Worm (Caenorhabditis elegans) whole organism, young adult: ENCODE results near the gene ZK682.7.

Experiments used
- F23B12.7 ChIP-seq: sonication (generic microtip); optimal IDR thresholded peaks from 2 replicates; lab custom pipeline; 2017; ENCODE audit warnings: missing genetic modification characterization, mild to moderate bottlenecking, missing compliant biosample characterization, antibody characterized with exemption, moderate library complexity; ENCODE audit not compliant: insufficient read depth
- F37B4.10 ChIP-seq: fragments of 200-800 bp; sonication (Bioruptor generic); IDR thresholded peaks from 2 replicates; pipeline ENCODE4 v1.3.6; 2022; ENCODE audit warnings: missing genetic modification characterization, missing compliant biosample characterization
- F39B2.1 ChIP-seq: fragments of 200-800 bp; sonication (Bioruptor generic); IDR thresholded peaks from 2 replicates; pipeline ENCODE4 v1.3.6; 2022; ENCODE audit warnings: missing genetic modification reagents, missing genetic modification characterization, missing compliant biosample characterization
- K11D2.4 ChIP-seq: fragments of 200-800 bp; sonication (Bioruptor generic); IDR thresholded peaks from 2 replicates; pipeline ENCODE4 v1.3.6; 2022; ENCODE audit warnings: missing genetic modification reagents, missing genetic modification characterization, missing compliant biosample characterization
- ama-1 ChIP-seq, 3 experiments: fragments of 150-350 bp in 1 of 3; sonication (generic microtip) in 2 of 3; optimal IDR thresholded peaks; 2 replicates each; lab custom pipeline; 2014 to 2018; ENCODE audit warnings: missing biosample characterization in 2 of 3, missing genetic modification characterization in 2 of 3, missing genetic modification reagents in 2 of 3
- aptf-2 ChIP-seq: fragments of 200-800 bp; sonication (Bioruptor generic); conservative IDR thresholded peaks from 2 replicates; pipeline ENCODE4 v1.3.6; 2022; ENCODE audit warnings: missing genetic modification reagents, missing genetic modification characterization, missing compliant biosample characterization
- ceh-58 ChIP-seq: fragments of 200-800 bp; sonication (Bioruptor generic); IDR thresholded peaks from 2 replicates; pipeline ENCODE4 v1.3.6; 2022; ENCODE audit warnings: missing genetic modification characterization, missing compliant biosample characterization
- egl-44 ChIP-seq: fragments of 200-800 bp; sonication (Bioruptor generic); IDR thresholded peaks from 2 replicates; pipeline ENCODE4 v1.3.6; 2022; ENCODE audit warnings: missing genetic modification reagents, missing genetic modification characterization, missing compliant biosample characterization
- lin-26 ChIP-seq: fragments of 200-800 bp; sonication (Bioruptor generic); IDR thresholded peaks from 2 replicates; pipeline ENCODE4 v1.3.6; 2022; ENCODE audit warnings: missing genetic modification reagents, missing genetic modification characterization, missing compliant biosample characterization
- sdz-38 ChIP-seq: sonication (generic microtip); optimal IDR thresholded peaks from 2 replicates; lab custom pipeline; 2016; ENCODE audit warnings: missing genotype, missing genetic modification characterization, missing compliant biosample characterization
- snpc-1.1 ChIP-seq: sonication (generic microtip); optimal IDR thresholded peaks from 2 replicates; lab custom pipeline; 2017; ENCODE audit warnings: missing genetic modification characterization, mild to moderate bottlenecking, missing compliant biosample characterization, antibody characterized with exemption, moderate library complexity, missing genotype, missing genetic modification reagents; ENCODE audit not compliant: insufficient read depth
- unc-62 ChIP-seq: fragments of 150-350 bp; optimal IDR thresholded peaks from 2 replicates; lab custom pipeline; 2014; ENCODE audit warnings: missing biosample characterization, missing genetic modification reagents, missing genetic modification characterization

DNA sequence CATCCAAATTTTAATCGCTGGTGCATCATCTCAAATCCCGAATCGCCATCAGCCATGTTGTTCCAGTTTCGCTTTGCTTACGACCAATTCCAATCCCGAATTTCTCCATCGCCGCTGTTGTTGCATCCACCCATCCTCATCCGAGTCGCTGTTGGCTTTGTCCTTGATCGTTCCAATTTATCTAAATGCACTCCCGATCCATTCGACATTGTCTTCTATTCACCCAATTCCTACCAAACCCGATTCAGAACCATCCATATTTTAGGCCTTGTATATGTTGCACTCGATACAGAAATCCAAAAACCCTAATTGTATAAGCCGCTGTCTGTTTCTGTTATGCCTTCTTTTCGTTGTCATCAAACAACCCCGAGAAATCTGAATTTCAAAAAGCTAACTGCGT is 48.4 kb upstream of the ZK682.7 start:
- TF ChIP-seq sdz-38 (tag; lab: Kevin White, UChicago) (no peak), unc-62 (GFP tag; lab: Kevin White, UChicago) (no peak), ama-1 (optimal IDR thresholded peaks at IDR 0.05; lab: Kevin White, UChicago) (no peak), ama-1 (GFP tag; optimal IDR thresholded peaks at IDR 0.05; lab: Kevin White, UChicago) (no peak), egl-44 (peak; percentile 72; the same call in 1 of the 2 replicates), F37B4.10 (GFP tag; lab: Robert Waterston, UW) (peak; percentile 94), aptf-2 (0 out of 2 replicates have a peak, but pooled peaks have one; percentile 27), ceh-58 (GFP tag; lab: Robert Waterston, UW) (0 out of 2 replicates have a peak, but pooled peaks have one; percentile 86), F39B2.1 (GFP tag; lab: Robert Waterston, UW) (peak; percentile 50; the same call in 1 of the 2 replicates), F23B12.7 (tag; lab: Kevin White, UChicago) (no peak), K11D2.4 (peak; percentile 87), lin-26 (GFP tag; lab: Robert Waterston, UW) (peak; percentile 45), snpc-1.1 (no peak)
